Worm (Caenorhabditis elegans) whole organism, mixed stage, embryonic: ENCODE data around the gene M163.1.

Experiments used
- M03D4.4 ChIP-seq: sonication (generic microtip); optimal IDR thresholded peaks from 2 replicates; lab custom pipeline; 2017; ENCODE audit warnings: mild to moderate bottlenecking, missing genetic modification characterization, missing compliant biosample characterization
- bed-3 ChIP-seq: fragments of 200-800 bp; sonication (Bioruptor generic); optimal IDR thresholded peaks from 3 replicates; lab custom pipeline; 2018; ENCODE audit warnings: mild to moderate bottlenecking, missing genetic modification characterization, moderate library complexity, missing compliant biosample characterization
- blmp-1 ChIP-seq: fragments of 150-350 bp; optimal IDR thresholded peaks from 2 replicates; lab custom pipeline; 2014; ENCODE audit warnings: missing biosample characterization, missing genetic modification characterization
- ceh-39 ChIP-seq: fragments of 150-350 bp; optimal IDR thresholded peaks from 2 replicates; lab custom pipeline; 2014; ENCODE audit warnings: missing biosample characterization, missing genetic modification characterization
- ceh-43 ChIP-seq: fragments of 200-800 bp; sonication (Bioruptor generic); optimal IDR thresholded peaks from 2 replicates; lab custom pipeline; 2018; ENCODE audit warnings: mild to moderate bottlenecking, missing genetic modification characterization, moderate library complexity, missing compliant biosample characterization
- ceh-83 ChIP-seq: fragments of 200-800 bp; sonication (Bioruptor generic); optimal IDR thresholded peaks from 2 replicates; lab custom pipeline; 2018; ENCODE audit warnings: mild to moderate bottlenecking, missing genetic modification characterization, missing compliant biosample characterization
- ces-1 ChIP-seq: fragments of 150-350 bp; optimal IDR thresholded peaks from 2 replicates; lab custom pipeline; 2014; ENCODE audit warnings: missing biosample characterization, missing genetic modification reagents, missing genetic modification characterization
- cnd-1 ChIP-seq: fragments of 200-800 bp; sonication (Bioruptor generic); optimal IDR thresholded peaks from 2 replicates; lab custom pipeline; 2018; ENCODE audit warnings: mild to moderate bottlenecking, missing genetic modification characterization, missing compliant biosample characterization
- drap-1 ChIP-seq: fragments of 200-800 bp; sonication (Bioruptor generic); optimal IDR thresholded peaks from 3 replicates; lab custom pipeline; 2018; ENCODE audit warnings: mild to moderate bottlenecking, missing genetic modification characterization, missing compliant biosample characterization
- elt-1 ChIP-seq: sonication (generic microtip); optimal IDR thresholded peaks from 2 replicates; lab custom pipeline; 2017; ENCODE audit warnings: missing genetic modification characterization, mild to moderate bottlenecking, missing compliant biosample characterization, antibody characterized with exemption, moderate library complexity, borderline replicate concordance; ENCODE audit not compliant: insufficient read depth
- elt-3 ChIP-seq: fragments of 150-350 bp; optimal IDR thresholded peaks from 2 replicates; lab custom pipeline; 2014; ENCODE audit warnings: missing biosample characterization, missing genetic modification characterization
- flh-1 ChIP-seq: fragments of 200-800 bp; sonication (Bioruptor generic); optimal IDR thresholded peaks from 2 replicates; lab custom pipeline; 2018; ENCODE audit warnings: mild to moderate bottlenecking, missing genetic modification characterization, moderate library complexity, missing compliant biosample characterization
- ham-2 ChIP-seq: fragments of 200-800 bp; sonication (Bioruptor generic); optimal IDR thresholded peaks from 2 replicates; lab custom pipeline; 2018; ENCODE audit warnings: mild to moderate bottlenecking, missing genetic modification characterization, missing compliant biosample characterization
- hlh-1 ChIP-seq: fragments of 150-350 bp; optimal IDR thresholded peaks from 2 replicates; lab custom pipeline; 2014; ENCODE audit warnings: missing biosample characterization, missing genetic modification reagents, missing genetic modification characterization
- lin-13 ChIP-seq: fragments of 150-350 bp; optimal IDR thresholded peaks from 2 replicates; lab custom pipeline; 2014; ENCODE audit warnings: missing biosample characterization, missing genetic modification characterization
- lin-32 ChIP-seq: fragments of 200-800 bp; sonication (Bioruptor generic); optimal IDR thresholded peaks from 2 replicates; lab custom pipeline; 2018; ENCODE audit warnings: mild to moderate bottlenecking, missing genetic modification characterization, missing compliant biosample characterization
- lsy-2 ChIP-seq: fragments of 150-350 bp; optimal IDR thresholded peaks from 2 replicates; lab custom pipeline; 2014; ENCODE audit warnings: missing biosample characterization, missing genetic modification characterization
- mab-5 ChIP-seq: fragments of 150-350 bp; optimal IDR thresholded peaks from 2 replicates; lab custom pipeline; 2014; ENCODE audit warnings: missing biosample characterization, missing genetic modification characterization
- mep-1 ChIP-seq: fragments of 150-350 bp; optimal IDR thresholded peaks from 2 replicates; lab custom pipeline; 2017; ENCODE audit warnings: missing biosample characterization, missing genetic modification reagents, missing genetic modification characterization, inconsistent platforms
- mls-2 ChIP-seq: sonication (generic microtip); optimal IDR thresholded peaks from 2 replicates; lab custom pipeline; 2016; ENCODE audit warnings: mild to moderate bottlenecking, missing genetic modification characterization, moderate library complexity, missing compliant biosample characterization
- nhr-12 ChIP-seq: fragments of 150-350 bp; optimal IDR thresholded peaks from 2 replicates; lab custom pipeline; 2014; ENCODE audit warnings: missing biosample characterization, missing genetic modification characterization
- nhr-2 ChIP-seq: fragments of 150-350 bp; optimal IDR thresholded peaks from 2 replicates; lab custom pipeline; 2014; ENCODE audit warnings: missing biosample characterization, missing genetic modification characterization
- nhr-28 ChIP-seq: fragments of 150-350 bp; optimal IDR thresholded peaks from 2 replicates; lab custom pipeline; 2014; ENCODE audit warnings: missing biosample characterization, missing genetic modification characterization
- nhr-76 ChIP-seq: sonication (generic microtip); optimal IDR thresholded peaks from 2 replicates; lab custom pipeline; 2017; ENCODE audit warnings: missing biosample characterization, missing genetic modification characterization
- pha-4 ChIP-seq: fragments of 150-350 bp; optimal IDR thresholded peaks from 2 replicates; lab custom pipeline; 2018; ENCODE audit warnings: missing biosample characterization, missing genetic modification reagents, missing genetic modification characterization
- sem-2 ChIP-seq: fragments of 200-800 bp; sonication (Bioruptor generic); optimal IDR thresholded peaks from 2 replicates; lab custom pipeline; 2018; ENCODE audit warnings: mild to moderate bottlenecking, missing genetic modification characterization, missing compliant biosample characterization
- snpc-4 ChIP-seq: fragments of 150-350 bp; optimal IDR thresholded peaks from 2 replicates; lab custom pipeline; 2014; ENCODE audit warnings: missing biosample characterization, missing genetic modification characterization
- sptf-1 ChIP-seq: sonication (generic microtip); optimal IDR thresholded peaks from 2 replicates; lab custom pipeline; 2017; ENCODE audit warnings: mild to moderate bottlenecking, missing genetic modification characterization, moderate library complexity, missing compliant biosample characterization
- tbx-8 ChIP-seq: fragments of 200-800 bp; sonication (Bioruptor generic); optimal IDR thresholded peaks from 2 replicates; lab custom pipeline; 2018; ENCODE audit warnings: mild to moderate bottlenecking, missing genetic modification characterization, moderate library complexity, missing compliant biosample characterization
- unc-120 ChIP-seq: sonication (generic microtip); optimal IDR thresholded peaks from 2 replicates; lab custom pipeline; 2017; ENCODE audit warnings: missing genetic modification characterization, missing compliant biosample characterization; ENCODE audit not compliant: poor library complexity, severe bottlenecking
- unc-62 ChIP-seq: fragments of 150-350 bp; optimal IDR thresholded peaks from 2 replicates; lab custom pipeline; 2014; ENCODE audit warnings: missing biosample characterization, missing genetic modification reagents, missing genetic modification characterization
- zip-8 ChIP-seq: fragments of 150-350 bp; optimal IDR thresholded peaks from 2 replicates; lab custom pipeline; 2014; ENCODE audit warnings: missing biosample characterization, missing genetic modification characterization
- ztf-11 ChIP-seq: fragments of 150-350 bp; optimal IDR thresholded peaks from 2 replicates; lab custom pipeline; 2014; ENCODE audit warnings: missing biosample characterization, missing genetic modification characterization

The M163.1 gene

DNA sequence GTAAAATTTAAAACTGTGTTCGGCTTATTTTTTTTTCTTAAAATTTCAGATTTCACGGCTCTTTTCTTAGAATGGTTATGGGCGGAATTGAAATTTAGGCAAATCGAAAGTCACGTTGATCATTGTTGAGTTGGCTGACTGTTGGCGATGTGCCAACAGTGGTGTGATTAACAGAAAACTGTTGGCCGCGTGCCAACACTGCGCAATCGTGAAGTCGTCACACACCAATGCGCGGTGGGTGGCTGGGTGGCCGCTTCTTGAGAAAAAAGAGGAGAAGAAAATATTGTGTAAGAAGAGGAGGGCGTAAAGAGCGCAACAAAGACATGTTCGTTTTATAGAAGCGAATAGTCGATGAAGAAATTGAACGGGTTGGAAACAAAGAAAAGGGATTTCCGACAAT lies 12.5 kb downstream of the M163.1 start (continued):
- TF ChIP-seq pha-4 (tag; lab: Kevin White, UChicago) (no peak), snpc-4 (tag; lab: Kevin White, UChicago) (no peak), mep-1 (tag; lab: Kevin White, UChicago) (peak; percentile 38), mab-5 (tag; lab: Kevin White, UChicago) (no peak), bed-3 (GFP tag; lab: Kevin White, UChicago) (no peak), nhr-28 (no peak), flh-1 (GFP tag; lab: Kevin White, UChicago) (no peak), ceh-39 (tag; lab: Kevin White, UChicago) (peak; percentile 70)

DNA sequence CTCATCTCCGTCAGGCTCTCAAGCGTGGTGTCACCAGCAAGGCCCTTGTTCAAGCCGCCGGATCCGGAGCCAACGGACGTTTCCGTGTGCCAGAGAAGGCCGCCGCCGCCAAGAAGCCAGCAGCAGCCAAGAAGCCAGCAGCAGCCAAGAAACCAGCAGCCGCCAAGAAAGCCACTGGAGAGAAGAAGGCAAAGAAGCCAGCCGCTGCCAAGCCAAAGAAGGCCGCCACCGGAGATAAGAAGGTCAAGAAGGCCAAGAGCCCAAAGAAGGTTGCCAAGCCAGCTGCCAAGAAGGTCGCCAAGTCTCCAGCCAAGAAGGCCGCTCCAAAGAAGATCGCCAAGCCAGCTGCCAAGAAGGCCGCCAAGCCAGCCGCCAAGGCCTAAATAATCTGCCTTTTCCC lies 13.1 kb downstream of the M163.1 start:
- TF ChIP-seq lin-32 (GFP tag; lab: Kevin White, UChicago): no peak
- TF ChIP-seq nhr-2 (tag; lab: Kevin White, UChicago): no peak
- TF ChIP-seq lin-13 (tag; lab: Kevin White, UChicago): no peak
- no peak for TF ChIP-seq ztf-11 (tag; lab: Kevin White, UChicago)
- no peak for TF ChIP-seq ceh-83 (GFP tag; lab: Kevin White, UChicago)
- no peak for TF ChIP-seq mab-5 (tag; lab: Kevin White, UChicago)
- no peak for TF ChIP-seq sptf-1 (tag; lab: Kevin White, UChicago)
- TF ChIP-seq blmp-1 (tag; lab: Kevin White, UChicago): no peak
- no peak for TF ChIP-seq ham-2
- TF ChIP-seq snpc-4 (tag; lab: Kevin White, UChicago): no peak
- TF ChIP-seq tbx-8 (GFP tag; lab: Kevin White, UChicago): no peak
- TF ChIP-seq flh-1 (GFP tag; lab: Kevin White, UChicago): no peak
- no peak for TF ChIP-seq elt-3 (tag; lab: Kevin White, UChicago)
- no peak for TF ChIP-seq bed-3 (GFP tag; lab: Kevin White, UChicago)
- TF ChIP-seq ceh-43: no peak
- no peak for TF ChIP-seq cnd-1 (tag; lab: Kevin White, UChicago)
- TF ChIP-seq drap-1 (GFP tag; lab: Kevin White, UChicago): no peak
- no peak for TF ChIP-seq unc-120 (tag; lab: Kevin White, UChicago)

- no peak for TF ChIP-seq nhr-28
- TF ChIP-seq ztf-11 (tag; lab: Kevin White, UChicago): peak; percentile 64
- peak; percentile 5 for TF ChIP-seq lin-32 (GFP tag; lab: Kevin White, UChicago)
- TF ChIP-seq mls-2 (tag; lab: Kevin White, UChicago): peak; percentile 47
- TF ChIP-seq M03D4.4: peak; percentile 36
- TF ChIP-seq drap-1 (GFP tag; lab: Kevin White, UChicago): peak; percentile 25
- TF ChIP-seq ham-2: no peak
- TF ChIP-seq cnd-1 (tag; lab: Kevin White, UChicago): peak; percentile 59
- no peak for TF ChIP-seq nhr-2 (tag; lab: Kevin White, UChicago)
- peak; percentile 35 for TF ChIP-seq hlh-1 (tag; lab: Kevin White, UChicago)
- no peak for TF ChIP-seq sem-2
- peak; percentile 37 for TF ChIP-seq ces-1 (GFP tag; lab: Kevin White, UChicago)
- no peak for TF ChIP-seq flh-1 (GFP tag; lab: Kevin White, UChicago)
- TF ChIP-seq nhr-76 (tag; lab: Kevin White, UChicago): no peak
- no peak for TF ChIP-seq bed-3 (GFP tag; lab: Kevin White, UChicago)
- no peak for TF ChIP-seq nhr-12 (tag; lab: Kevin White, UChicago)
- peak; percentile 61 for TF ChIP-seq ceh-39 (tag; lab: Kevin White, UChicago)
- peak; percentile 29 for TF ChIP-seq unc-62 (GFP tag; lab: Kevin White, UChicago)
- peak; percentile 26 for TF ChIP-seq unc-120 (tag; lab: Kevin White, UChicago)
- peak; percentile 75 for TF ChIP-seq lin-13 (tag; lab: Kevin White, UChicago)
- TF ChIP-seq ceh-83 (GFP tag; lab: Kevin White, UChicago): peak; percentile 51
- TF ChIP-seq zip-8: peak; percentile 6
- peak; percentile 66 for TF ChIP-seq pha-4 (tag; lab: Kevin White, UChicago)
- TF ChIP-seq lsy-2 (tag; lab: Kevin White, UChicago): peak; percentile 44
- peak; percentile 87 for TF ChIP-seq mep-1 (tag; lab: Kevin White, UChicago)
- no peak for TF ChIP-seq snpc-4 (tag; lab: Kevin White, UChicago)
- no peak for TF ChIP-seq elt-1 (tag; lab: Kevin White, UChicago)
- no peak for TF ChIP-seq ceh-43
- TF ChIP-seq sptf-1 (tag; lab: Kevin White, UChicago): peak; percentile 38
Observed at ce11 chrX:14489945-14490344, 13.7 kb downstream of the M163.1 start, which contains the start of gene his-24. TSS of gene his-24 (plus strand) at chrX:14490094.
